Fruit fly (Drosophila melanogaster) whole organism, wandering third instar larva: ENCODE data around the gene vari.

Experiments
- Abd-B ChIP-seq: fragments of >200 bp; optimal IDR thresholded peaks from 2 replicates; lab custom pipeline; 2017; ENCODE audit warnings: missing biosample characterization, missing genetic modification characterization
- Hr78 ChIP-seq: fragments of >200 bp; optimal IDR thresholded peaks from 2 replicates; lab custom pipeline; 2017; ENCODE audit warnings: missing biosample characterization, missing genetic modification characterization
- fru ChIP-seq: fragments of 200-800 bp; sonication (Bioruptor generic); optimal IDR thresholded peaks from 3 replicates; lab custom pipeline; 2016; ENCODE audit warnings: missing biosample characterization, mild to moderate bottlenecking, missing genetic modification characterization
- lola ChIP-seq: fragments of >200 bp; optimal IDR thresholded peaks from 2 replicates; lab custom pipeline; 2017; ENCODE audit warnings: missing biosample characterization, missing genetic modification characterization
- pan ChIP-seq: fragments of >200 bp; optimal IDR thresholded peaks from 2 replicates; lab custom pipeline; 2017
- psq ChIP-seq: fragments of 200-800 bp; sonication (Bioruptor generic); optimal IDR thresholded peaks from 3 replicates; lab custom pipeline; 2017; ENCODE audit warnings: missing biosample characterization, mild to moderate bottlenecking, missing genetic modification characterization, moderate library complexity

dm6 chr2L:20758188-20758846 lies 38.5 kb downstream of the vari start:
- no peak for TF ChIP-seq psq (GFP tag; lab: Kevin White, UChicago)
- no peak for TF ChIP-seq pan
- no peak for TF ChIP-seq lola (GFP tag; lab: Kevin White, UChicago)
- no peak for TF ChIP-seq Abd-B (GFP tag; lab: Kevin White, UChicago)
- no peak for TF ChIP-seq fru (GFP tag; lab: Kevin White, UChicago)
- no peak for TF ChIP-seq Hr78 (GFP tag; lab: Kevin White, UChicago)
